Worm (Caenorhabditis elegans) whole organism, L3 larva: ENCODE data around the gene F11D5.5.

Experiments
- ZK546.5 ChIP-seq: sonication (generic microtip); optimal IDR thresholded peaks from 2 replicates; lab custom pipeline; 2017; ENCODE audit warnings: missing biosample characterization, missing genetic modification characterization
- aly-2 ChIP-seq: fragments of 150-350 bp; optimal IDR thresholded peaks from 2 replicates; lab custom pipeline; 2014; ENCODE audit warnings: missing biosample characterization, missing genetic modification characterization
- ceh-16 ChIP-seq: sonication (generic microtip); optimal IDR thresholded peaks from 2 replicates; lab custom pipeline; 2017; ENCODE audit warnings: missing biosample characterization, missing genetic modification characterization
- ceh-28 ChIP-seq: fragments of 150-350 bp; optimal IDR thresholded peaks from 2 replicates; lab custom pipeline; 2014; ENCODE audit warnings: missing biosample characterization, missing genetic modification reagents, missing genetic modification characterization
- ceh-82 ChIP-seq: fragments of 150-350 bp; optimal IDR thresholded peaks from 2 replicates; lab custom pipeline; 2014; ENCODE audit warnings: missing biosample characterization, missing genetic modification characterization
- ceh-9 ChIP-seq: sonication (generic microtip); optimal IDR thresholded peaks from 2 replicates; lab custom pipeline; 2018; ENCODE audit warnings: missing biosample characterization, missing genetic modification characterization
- daf-12 ChIP-seq: fragments of 150-350 bp; optimal IDR thresholded peaks from 2 replicates; lab custom pipeline; 2014; ENCODE audit warnings: missing biosample characterization, missing genetic modification reagents, missing genetic modification characterization
- egl-27 ChIP-seq: sonication (generic microtip); optimal IDR thresholded peaks from 4 replicates; lab custom pipeline; 2017; ENCODE audit warnings: missing biosample characterization, missing genetic modification reagents, missing genetic modification characterization
- egl-5 ChIP-seq: fragments of 150-350 bp; optimal IDR thresholded peaks from 2 replicates; lab custom pipeline; 2017; ENCODE audit warnings: missing biosample characterization, missing genetic modification reagents, missing genetic modification characterization, inconsistent platforms
- elt-2 ChIP-seq: sonication (generic microtip); optimal IDR thresholded peaks from 2 replicates; lab custom pipeline; 2016; ENCODE audit warnings: missing genetic modification reagents, mild to moderate bottlenecking, missing genetic modification characterization, missing compliant biosample characterization
- elt-3 ChIP-seq, 3 experiments: fragments of 150-350 bp in 1 of 3; sonication (generic microtip) in 2 of 3; optimal IDR thresholded peaks; 2 replicates in 2 of 3; 4 replicates in 1 of 3; lab custom pipeline; 2014 to 2017; ENCODE audit warnings: missing biosample characterization in 3 of 3, missing genetic modification characterization in 3 of 3
- eor-1 ChIP-seq, 2 experiments: fragments of 150-350 bp; optimal IDR thresholded peaks; 2 replicates each; lab custom pipeline; 2014 to 2018; ENCODE audit warnings: missing biosample characterization in 2 of 2, missing genetic modification characterization in 2 of 2
- fkh-2 ChIP-seq: fragments of 150-350 bp; optimal IDR thresholded peaks from 2 replicates; lab custom pipeline; 2014; ENCODE audit warnings: missing biosample characterization, missing genetic modification reagents, missing genetic modification characterization
- fos-1 ChIP-seq: fragments of 150-350 bp; optimal IDR thresholded peaks from 2 replicates; lab custom pipeline; 2014; ENCODE audit warnings: missing biosample characterization, missing genetic modification characterization
- hmg-11 ChIP-seq: sonication (generic microtip); optimal IDR thresholded peaks from 2 replicates; lab custom pipeline; 2016; ENCODE audit warnings: missing genetic modification characterization, missing compliant biosample characterization
- jun-1 ChIP-seq: fragments of 150-350 bp; optimal IDR thresholded peaks from 2 replicates; lab custom pipeline; 2014; ENCODE audit warnings: missing biosample characterization, missing genetic modification reagents, missing genetic modification characterization
- lin-39 ChIP-seq: fragments of 150-350 bp; optimal IDR thresholded peaks from 2 replicates; lab custom pipeline; 2018; ENCODE audit warnings: missing biosample characterization, missing genetic modification reagents, missing genetic modification characterization
- lsy-12 ChIP-seq: sonication (generic microtip); optimal IDR thresholded peaks from 2 replicates; lab custom pipeline; 2016; ENCODE audit warnings: mild to moderate bottlenecking, missing genetic modification characterization, missing compliant biosample characterization
- mml-1 ChIP-seq: fragments of 150-350 bp; sonication (generic microtip); optimal IDR thresholded peaks from 3 replicates; lab custom pipeline; 2014; ENCODE audit warnings: missing biosample characterization, missing genetic modification characterization
- nfya-1 ChIP-seq: sonication (generic microtip); optimal IDR thresholded peaks from 2 replicates; lab custom pipeline; 2017; ENCODE audit warnings: missing genetic modification characterization, mild to moderate bottlenecking, missing compliant biosample characterization, antibody characterized with exemption, moderate library complexity; ENCODE audit not compliant: insufficient read depth
- nhr-12 ChIP-seq: fragments of 150-350 bp; optimal IDR thresholded peaks from 2 replicates; lab custom pipeline; 2014; ENCODE audit warnings: missing biosample characterization, missing genetic modification characterization
- nhr-23 ChIP-seq: fragments of 150-350 bp; optimal IDR thresholded peaks from 2 replicates; lab custom pipeline; 2014; ENCODE audit warnings: missing biosample characterization, missing genetic modification reagents, missing genetic modification characterization
- nhr-237 ChIP-seq: fragments of 150-350 bp; optimal IDR thresholded peaks from 2 replicates; lab custom pipeline; 2014; ENCODE audit warnings: missing biosample characterization, missing genetic modification characterization
- nhr-25 ChIP-seq: sonication (generic microtip); optimal IDR thresholded peaks from 2 replicates; lab custom pipeline; 2017; ENCODE audit warnings: missing biosample characterization, missing genetic modification characterization
- nhr-67 ChIP-seq: fragments of 150-350 bp; optimal IDR thresholded peaks from 2 replicates; lab custom pipeline; 2014; ENCODE audit warnings: missing biosample characterization, missing genetic modification characterization
- nhr-77 ChIP-seq: fragments of 150-350 bp; optimal IDR thresholded peaks from 2 replicates; lab custom pipeline; 2014; ENCODE audit warnings: missing biosample characterization, missing genetic modification characterization
- pha-4 ChIP-seq: fragments of 150-350 bp; optimal IDR thresholded peaks from 2 replicates; lab custom pipeline; 2014; ENCODE audit warnings: missing biosample characterization, missing genetic modification reagents, missing genetic modification characterization
- pqm-1 ChIP-seq: fragments of 150-350 bp; optimal IDR thresholded peaks from 2 replicates; lab custom pipeline; 2017; ENCODE audit warnings: missing biosample characterization, missing genetic modification characterization, inconsistent platforms
- skn-1 ChIP-seq: fragments of 150-350 bp; optimal IDR thresholded peaks from 2 replicates; lab custom pipeline; 2014; ENCODE audit warnings: missing biosample characterization, missing genetic modification characterization
- snpc-4 ChIP-seq: fragments of 150-350 bp; optimal IDR thresholded peaks from 2 replicates; lab custom pipeline; 2014; ENCODE audit warnings: missing biosample characterization, missing genetic modification characterization
- unc-39 ChIP-seq: sonication (generic microtip); optimal IDR thresholded peaks from 4 replicates; lab custom pipeline; 2017; ENCODE audit warnings: missing biosample characterization, missing genetic modification characterization
- zag-1 ChIP-seq: fragments of 150-350 bp; optimal IDR thresholded peaks from 2 replicates; lab custom pipeline; 2014; ENCODE audit warnings: missing biosample characterization, missing genetic modification characterization

F11D5.5 gene

DNA sequence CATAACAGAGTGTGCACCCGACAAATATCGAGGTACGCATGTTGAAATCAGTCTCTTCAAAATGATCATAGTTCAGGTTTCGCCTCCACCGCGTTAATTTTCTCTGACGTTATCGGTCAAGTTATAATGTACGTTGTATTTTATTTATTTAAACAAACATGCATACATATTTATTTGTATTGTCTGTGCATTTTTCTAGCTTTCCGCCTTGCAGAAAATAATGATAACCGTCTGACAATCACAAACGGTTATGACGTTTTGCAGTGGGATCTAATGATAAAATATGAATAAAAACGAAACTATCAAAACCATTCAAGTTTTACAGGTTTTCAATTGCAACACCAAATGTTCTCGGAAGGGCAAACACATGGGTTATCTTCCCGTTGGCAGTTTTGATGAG is 18.7 kb upstream of the F11D5.5 start (continued):
- TF ChIP-seq hmg-11 (tag; lab: Kevin White, UChicago) (no peak), eor-1 (tag; optimal IDR thresholded peaks at IDR 0.05; lab: Kevin White, UChicago) (no peak), unc-39 (tag; lab: Kevin White, UChicago) (no peak), pha-4 (tag; lab: Kevin White, UChicago) (peak; percentile 12), elt-2 (tag; lab: Kevin White, UChicago) (peak; percentile 79), ceh-28 (no peak), lsy-12 (tag; lab: Kevin White, UChicago) (no peak), nhr-23 (tag; lab: Kevin White, UChicago) (no peak), elt-3 (tag; optimal IDR thresholded peaks at IDR 0.05; lab: Kevin White, UChicago) (no peak)

DNA sequence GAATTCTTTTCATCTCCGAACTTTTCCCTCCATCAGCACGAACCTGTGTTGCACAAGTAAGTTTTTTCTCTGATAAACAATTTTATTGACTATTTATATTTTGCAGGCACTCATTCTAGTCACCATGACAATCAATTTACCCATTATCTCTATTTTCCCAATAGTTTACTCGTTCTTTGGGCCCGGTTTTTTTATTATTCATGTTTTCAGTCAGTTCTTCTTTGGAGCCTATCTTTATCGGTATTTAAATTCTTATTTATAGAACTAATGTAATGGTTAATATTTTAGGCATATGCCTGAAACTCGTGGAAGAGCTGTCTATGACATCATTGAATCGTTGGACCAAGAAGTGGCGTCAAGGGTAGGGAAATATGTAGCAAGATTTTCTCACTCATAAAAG is 16.9 kb upstream of the F11D5.5 start:
- TF ChIP-seq aly-2 (no peak), nhr-25 (no peak), pqm-1 (tag; lab: Kevin White, UChicago) (no peak), lin-39 (no peak), mml-1 (tag; lab: Kevin White, UChicago) (no peak)

DNA sequence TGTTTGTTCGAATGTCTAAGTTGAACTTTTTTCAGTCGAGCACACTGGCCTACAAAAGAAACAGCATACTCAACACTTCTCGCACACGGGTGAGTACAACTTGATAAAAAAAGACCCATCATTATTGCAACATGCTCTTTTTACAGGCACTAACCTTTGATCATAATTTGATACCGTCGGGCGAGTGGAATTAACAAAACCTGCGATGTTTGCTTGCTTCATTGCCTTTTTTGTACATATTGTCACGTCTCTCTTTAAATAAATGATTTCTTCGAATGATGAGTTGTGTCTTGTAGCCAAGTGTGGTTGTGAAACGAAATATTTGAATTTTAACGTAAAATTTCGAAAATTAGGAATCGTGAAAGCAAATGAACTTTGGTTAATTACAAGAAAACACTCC is 16.4 kb upstream of the F11D5.5 start:
- no peak for TF ChIP-seq snpc-4 (tag; lab: Kevin White, UChicago)
- no peak for TF ChIP-seq nhr-237 (tag; lab: Kevin White, UChicago)
- TF ChIP-seq ceh-9 = no peak
- TF ChIP-seq elt-2 (tag; lab: Kevin White, UChicago) = peak; percentile 78
- TF ChIP-seq zag-1 (tag; lab: Kevin White, UChicago) = no peak
- TF ChIP-seq hmg-11 (tag; lab: Kevin White, UChicago) = no peak
- TF ChIP-seq nhr-12 (tag; lab: Kevin White, UChicago) = no peak
- TF ChIP-seq skn-1 = no peak
- TF ChIP-seq mml-1 (tag; lab: Kevin White, UChicago) = no peak
- TF ChIP-seq egl-27 (tag; lab: Kevin White, UChicago) = no peak
- TF ChIP-seq egl-5 (tag; lab: Kevin White, UChicago) = no peak
- no peak for TF ChIP-seq fos-1 (tag; lab: Kevin White, UChicago)
- TF ChIP-seq ceh-16 (tag; lab: Kevin White, UChicago) = no peak
- TF ChIP-seq jun-1 (tag; lab: Kevin White, UChicago) = no peak
- TF ChIP-seq pqm-1 (tag; lab: Kevin White, UChicago) = peak; percentile 92
- TF ChIP-seq lin-39 = no peak
- peak; percentile 58 for TF ChIP-seq pha-4 (tag; lab: Kevin White, UChicago)
- TF ChIP-seq daf-12 (tag; lab: Kevin White, UChicago) = no peak
- no peak for TF ChIP-seq nfya-1 (tag; lab: Kevin White, UChicago)
- TF ChIP-seq eor-1 (tag; optimal IDR thresholded peaks at IDR 0.05; lab: Kevin White, UChicago) = no peak
- no peak for TF ChIP-seq lsy-12 (tag; lab: Kevin White, UChicago)
- no peak for TF ChIP-seq nhr-67
- no peak for TF ChIP-seq fkh-2 (tag; lab: Kevin White, UChicago)
- no peak for TF ChIP-seq nhr-23 (tag; lab: Kevin White, UChicago)
- no peak for TF ChIP-seq ZK546.5 (tag; lab: Kevin White, UChicago)
- no peak for TF ChIP-seq nhr-77

DNA sequence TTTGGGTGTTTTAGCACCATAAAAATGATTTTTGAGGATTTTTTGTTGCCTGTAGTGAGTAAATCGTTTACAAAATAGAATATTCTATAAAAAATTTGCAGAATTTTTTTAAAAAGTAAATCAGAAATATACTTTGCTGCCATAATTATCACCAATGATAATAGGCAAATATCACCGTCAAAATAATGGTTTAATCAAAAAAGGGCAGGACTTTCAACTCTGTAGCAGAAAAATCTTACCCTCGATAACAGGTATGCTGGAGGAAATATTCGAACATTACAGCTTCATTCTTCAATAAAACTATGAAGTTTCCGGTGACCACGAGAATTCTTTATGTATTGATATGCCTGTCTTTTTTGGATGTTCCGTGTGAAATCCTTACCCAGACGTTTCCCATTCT is 12.7 kb upstream of the F11D5.5 start, which contains the start of gene K09C4.4:
TSS of gene K09C4.4 (plus strand) at position 301 of the 400 bp plus-strand sequence.
- no peak for TF ChIP-seq egl-27 (tag; lab: Kevin White, UChicago)
- no peak for TF ChIP-seq nhr-77
- TF ChIP-seq eor-1 (tag; optimal IDR thresholded peaks at IDR 0.05; lab: Kevin White, UChicago) = no peak
- TF ChIP-seq zag-1 (tag; lab: Kevin White, UChicago) = no peak
- no peak for TF ChIP-seq ZK546.5 (tag; lab: Kevin White, UChicago)
- no peak for TF ChIP-seq fkh-2 (tag; lab: Kevin White, UChicago)
- no peak for TF ChIP-seq ceh-28
- TF ChIP-seq ceh-16 (tag; lab: Kevin White, UChicago) = no peak

DNA sequence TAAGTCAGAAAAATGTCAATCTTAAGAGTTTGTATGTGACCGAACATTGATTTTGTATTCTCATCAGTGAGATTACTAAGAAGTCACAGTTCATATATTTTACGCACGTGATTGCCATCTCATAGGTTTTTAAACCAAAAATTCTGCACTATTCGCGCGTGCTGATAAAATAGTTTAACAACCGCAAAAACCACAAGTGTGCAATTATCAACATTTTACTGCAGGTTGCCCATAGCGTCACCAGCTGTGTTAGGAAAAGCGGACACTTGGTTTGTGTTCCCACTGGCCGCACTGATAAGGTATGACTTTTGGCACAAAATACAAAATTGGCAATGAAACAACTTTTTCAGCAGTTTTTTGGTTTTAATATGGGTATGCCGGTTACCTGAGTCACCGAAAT is 11.7 kb upstream of the F11D5.5 start:
- TF ChIP-seq fos-1 (tag; lab: Kevin White, UChicago) = no peak
- TF ChIP-seq elt-2 (tag; lab: Kevin White, UChicago) = peak; percentile 96
- TF ChIP-seq pqm-1 (tag; lab: Kevin White, UChicago) = peak; percentile 98
- TF ChIP-seq jun-1 (tag; lab: Kevin White, UChicago) = peak; percentile 83
- no peak for TF ChIP-seq ceh-82
- peak; percentile 45 for TF ChIP-seq pha-4 (tag; lab: Kevin White, UChicago)
